Worm (Caenorhabditis elegans) whole organism, mixed stage, embryonic: ENCODE data around the gene unc-3.

Experiments
- blmp-1 ChIP-seq: fragments of 150-350 bp; optimal IDR thresholded peaks from 2 replicates; lab custom pipeline; 2014; ENCODE audit warnings: missing biosample characterization, missing genetic modification characterization
- ces-1 ChIP-seq: fragments of 150-350 bp; optimal IDR thresholded peaks from 2 replicates; lab custom pipeline; 2014; ENCODE audit warnings: missing biosample characterization, missing genetic modification reagents, missing genetic modification characterization
- elt-3 ChIP-seq: fragments of 150-350 bp; optimal IDR thresholded peaks from 2 replicates; lab custom pipeline; 2014; ENCODE audit warnings: missing biosample characterization, missing genetic modification characterization
- hlh-1 ChIP-seq: fragments of 150-350 bp; optimal IDR thresholded peaks from 2 replicates; lab custom pipeline; 2014; ENCODE audit warnings: missing biosample characterization, missing genetic modification reagents, missing genetic modification characterization
- lin-13 ChIP-seq: fragments of 150-350 bp; optimal IDR thresholded peaks from 2 replicates; lab custom pipeline; 2014; ENCODE audit warnings: missing biosample characterization, missing genetic modification characterization
- mep-1 ChIP-seq: fragments of 150-350 bp; optimal IDR thresholded peaks from 2 replicates; lab custom pipeline; 2017; ENCODE audit warnings: missing biosample characterization, missing genetic modification reagents, missing genetic modification characterization, inconsistent platforms
- nhr-12 ChIP-seq: fragments of 150-350 bp; optimal IDR thresholded peaks from 2 replicates; lab custom pipeline; 2014; ENCODE audit warnings: missing biosample characterization, missing genetic modification characterization
- unc-62 ChIP-seq: fragments of 150-350 bp; optimal IDR thresholded peaks from 2 replicates; lab custom pipeline; 2014; ENCODE audit warnings: missing biosample characterization, missing genetic modification reagents, missing genetic modification characterization
- ztf-11 ChIP-seq: fragments of 150-350 bp; optimal IDR thresholded peaks from 2 replicates; lab custom pipeline; 2014; ENCODE audit warnings: missing biosample characterization, missing genetic modification characterization

DNA sequence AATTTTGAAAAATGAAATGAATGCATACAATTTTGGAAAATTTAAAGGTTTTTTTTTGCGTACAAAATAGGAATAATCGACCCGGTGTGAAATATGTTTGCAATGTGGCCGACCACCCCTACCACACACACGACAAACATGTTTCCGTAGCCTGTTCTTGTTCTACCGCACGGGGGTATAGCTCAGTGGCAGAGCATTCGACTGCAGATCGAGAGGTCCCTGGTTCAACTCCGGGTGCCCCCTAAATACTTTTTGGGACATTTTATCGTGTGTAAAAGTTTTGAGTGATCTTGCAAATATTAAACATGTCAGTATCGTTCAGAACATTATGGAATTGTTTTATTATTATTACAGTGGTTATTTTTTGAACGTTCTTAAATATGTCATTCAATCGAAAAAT is 31.4 kb downstream of the unc-3 start:
- no peak for TF ChIP-seq ces-1 (GFP tag; lab: Kevin White, UChicago)
- no peak for TF ChIP-seq lin-13 (tag; lab: Kevin White, UChicago)
- TF ChIP-seq hlh-1 = no peak
- no peak for TF ChIP-seq mep-1 (tag; lab: Kevin White, UChicago)
- no peak for TF ChIP-seq ztf-11 (tag; lab: Kevin White, UChicago)
- TF ChIP-seq nhr-12 (tag; lab: Kevin White, UChicago) = no peak
- no peak for TF ChIP-seq elt-3
- peak; percentile 2 for TF ChIP-seq unc-62 (GFP tag; lab: Kevin White, UChicago)
- TF ChIP-seq blmp-1 (tag; lab: Kevin White, UChicago) = no peak
